Worm (Caenorhabditis elegans): ENCODE measurements around the gene mfsd-13.2.

ce11 chrII:7148099-7148498 is 17.6 kb downstream of the mfsd-13.2 start, which contains the start of gene T07F8.1:
- TF ChIP-seq sdc-2 (tag; optimal IDR thresholded peaks at IDR 0.05) = no peak
- no peak for TF ChIP-seq unc-42 (tag; optimal IDR thresholded peaks at IDR 0.05)
- no peak for TF ChIP-seq C08G9.2 (tag; optimal IDR thresholded peaks at IDR 0.05)
- no peak for TF ChIP-seq ceh-18 (tag; optimal IDR thresholded peaks at IDR 0.05)
- TF ChIP-seq pha-4 (tag; optimal IDR thresholded peaks at IDR 0.05) = no peak

All from whole organism, late embryonic.